Worm (Caenorhabditis elegans) whole organism, L2 larva: ENCODE measurements around the gene ZK185.4.

Source experiments
- C34F6.9 ChIP-seq: fragments of 150-350 bp; optimal IDR thresholded peaks from 2 replicates; lab custom pipeline; 2014; ENCODE audit warnings: missing biosample characterization, missing genetic modification characterization
- F13H6.1 ChIP-seq: sonication (generic microtip); optimal IDR thresholded peaks from 2 replicates; lab custom pipeline; 2016; ENCODE audit warnings: missing genetic modification characterization, missing compliant biosample characterization
- Y55F3AM.14 ChIP-seq: fragments of 200-800 bp; sonication (Bioruptor generic); optimal IDR thresholded peaks from 2 replicates; lab custom pipeline; 2018; ENCODE audit warnings: mild to moderate bottlenecking, missing genetic modification characterization, missing compliant biosample characterization
- ZK546.5 ChIP-seq: sonication (generic microtip); optimal IDR thresholded peaks from 2 replicates; lab custom pipeline; 2017; ENCODE audit warnings: missing biosample characterization, missing genetic modification characterization
- aly-2 ChIP-seq: fragments of 150-350 bp; optimal IDR thresholded peaks from 2 replicates; lab custom pipeline; 2014; ENCODE audit warnings: missing biosample characterization, missing genetic modification characterization
- ama-1 ChIP-seq: fragments of 150-350 bp; optimal IDR thresholded peaks from 2 replicates; lab custom pipeline; 2018; ENCODE audit warnings: inconsistent platforms
- blmp-1 ChIP-seq: sonication (generic microtip); optimal IDR thresholded peaks from 2 replicates; lab custom pipeline; 2017; ENCODE audit warnings: missing genetic modification characterization, mild to moderate bottlenecking, missing compliant biosample characterization, antibody characterized with exemption, moderate library complexity; ENCODE audit not compliant: insufficient read depth
- ceh-16 ChIP-seq: fragments of 150-350 bp; optimal IDR thresholded peaks from 2 replicates; lab custom pipeline; 2014; ENCODE audit warnings: missing biosample characterization, missing genetic modification characterization
- ceh-82 ChIP-seq: fragments of 150-350 bp; optimal IDR thresholded peaks from 2 replicates; lab custom pipeline; 2014; ENCODE audit warnings: missing biosample characterization, missing genetic modification characterization
- dmd-4 ChIP-seq: sonication (generic microtip); optimal IDR thresholded peaks from 2 replicates; lab custom pipeline; 2017; ENCODE audit warnings: missing biosample characterization, missing genetic modification characterization
- egl-27 ChIP-seq: sonication (generic microtip); optimal IDR thresholded peaks from 3 replicates; lab custom pipeline; 2017; ENCODE audit warnings: missing biosample characterization, missing genetic modification reagents, missing genetic modification characterization
- elt-1 ChIP-seq: fragments of 150-350 bp; optimal IDR thresholded peaks from 2 replicates; lab custom pipeline; 2014; ENCODE audit warnings: missing biosample characterization, missing genetic modification characterization
- fos-1 ChIP-seq: fragments of 150-350 bp; optimal IDR thresholded peaks from 2 replicates; lab custom pipeline; 2014; ENCODE audit warnings: missing biosample characterization, missing genetic modification characterization
- gmeb-1 ChIP-seq: fragments of 150-350 bp; optimal IDR thresholded peaks from 2 replicates; lab custom pipeline; 2014; ENCODE audit warnings: missing biosample characterization, missing genetic modification characterization
- lin-11 ChIP-seq: fragments of 150-350 bp; sonication (generic microtip); optimal IDR thresholded peaks from 2 replicates; lab custom pipeline; 2014; ENCODE audit warnings: missing biosample characterization, missing genetic modification characterization, inconsistent platforms, mixed read lengths
- lin-39 ChIP-seq: fragments of 150-350 bp; optimal IDR thresholded peaks from 2 replicates; lab custom pipeline; 2014; ENCODE audit warnings: missing biosample characterization, missing genetic modification reagents, missing genetic modification characterization
- mbf-1 ChIP-seq: sonication (generic microtip); optimal IDR thresholded peaks from 2 replicates; lab custom pipeline; 2017; ENCODE audit warnings: missing biosample characterization, missing genetic modification characterization
- nhr-10 ChIP-seq: sonication (generic microtip); optimal IDR thresholded peaks from 2 replicates; lab custom pipeline; 2017; ENCODE audit warnings: missing biosample characterization, missing genetic modification characterization
- nhr-12 ChIP-seq: fragments of 150-350 bp; optimal IDR thresholded peaks from 2 replicates; lab custom pipeline; 2014; ENCODE audit warnings: missing biosample characterization, missing genetic modification characterization
- nhr-129 ChIP-seq: fragments of 150-350 bp; optimal IDR thresholded peaks from 2 replicates; lab custom pipeline; 2014; ENCODE audit warnings: missing biosample characterization, missing genetic modification characterization
- nhr-21 ChIP-seq: fragments of 150-350 bp; optimal IDR thresholded peaks from 2 replicates; lab custom pipeline; 2014; ENCODE audit warnings: missing biosample characterization, missing genetic modification characterization
- nhr-23 ChIP-seq: fragments of 150-350 bp; optimal IDR thresholded peaks from 2 replicates; lab custom pipeline; 2014; ENCODE audit warnings: missing biosample characterization, missing genetic modification reagents, missing genetic modification characterization
- nhr-237 ChIP-seq: fragments of 150-350 bp; optimal IDR thresholded peaks from 2 replicates; lab custom pipeline; 2014; ENCODE audit warnings: missing biosample characterization, missing genetic modification characterization
- nhr-25 ChIP-seq: fragments of 150-350 bp; sonication (generic microtip); optimal IDR thresholded peaks from 3 replicates; lab custom pipeline; 2014; ENCODE audit warnings: missing biosample characterization, missing genetic modification characterization
- nhr-77 ChIP-seq: fragments of 150-350 bp; optimal IDR thresholded peaks from 2 replicates; lab custom pipeline; 2014; ENCODE audit warnings: missing biosample characterization, missing genetic modification characterization
- peb-1 ChIP-seq: fragments of 150-350 bp; optimal IDR thresholded peaks from 2 replicates; lab custom pipeline; 2014; ENCODE audit warnings: missing biosample characterization, missing genetic modification characterization
- sem-4 ChIP-seq: fragments of 150-350 bp; optimal IDR thresholded peaks from 2 replicates; lab custom pipeline; 2014; ENCODE audit warnings: missing biosample characterization, missing genetic modification reagents, missing genetic modification characterization
- sma-3 ChIP-seq: sonication (generic microtip); optimal IDR thresholded peaks from 2 replicates; lab custom pipeline; 2016; ENCODE audit warnings: missing genetic modification reagents, missing genetic modification characterization, missing compliant biosample characterization
- unc-55 ChIP-seq: fragments of 150-350 bp; sonication (generic microtip); optimal IDR thresholded peaks from 3 replicates; lab custom pipeline; 2014; ENCODE audit warnings: missing biosample characterization, missing genetic modification reagents, missing genetic modification characterization
- unc-62 ChIP-seq: fragments of 150-350 bp; optimal IDR thresholded peaks from 2 replicates; lab custom pipeline; 2014; ENCODE audit warnings: missing biosample characterization, missing genetic modification reagents, missing genetic modification characterization
- ztf-1 ChIP-seq: fragments of 200-800 bp; sonication (Bioruptor generic); conservative IDR thresholded peaks from 2 replicates; pipeline ENCODE4 v1.3.6; 2022; ENCODE audit warnings: missing genetic modification characterization, missing compliant biosample characterization
- ztf-4 ChIP-seq: fragments of 150-350 bp; optimal IDR thresholded peaks from 2 replicates; lab custom pipeline; 2014; ENCODE audit warnings: missing biosample characterization, missing genetic modification characterization

Gene ZK185.4

DNA sequence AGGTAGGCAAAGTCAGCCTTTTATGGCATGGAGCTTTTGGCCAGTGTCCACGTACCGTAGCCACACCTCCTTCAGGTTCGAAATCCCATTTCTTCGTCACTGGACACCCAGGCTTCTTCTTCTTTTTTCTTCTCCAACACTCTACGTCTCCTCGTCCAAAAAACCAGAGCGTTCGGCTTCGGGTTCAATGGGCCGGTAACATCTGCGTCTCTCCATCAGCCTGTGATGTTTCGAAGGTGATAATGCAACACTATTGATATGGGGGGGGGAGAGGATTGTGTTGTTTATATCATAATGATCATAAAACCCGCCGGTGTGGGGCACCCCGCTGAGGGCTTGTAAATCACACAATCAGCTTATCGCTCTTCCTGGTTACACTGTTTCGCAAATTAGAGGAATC is 8.0 kb downstream of the ZK185.4 start, which contains the start of gene ZK180.6:
Gene ZK180.6 (minus strand): TSS at position 101 of the 400 bp plus-strand sequence.
- TF ChIP-seq aly-2 (tag; lab: Kevin White, UChicago), result no peak
- TF ChIP-seq lin-39 (tag; lab: Kevin White, UChicago), result no peak
- no peak for TF ChIP-seq sma-3 (GFP tag; lab: Kevin White, UChicago)
- TF ChIP-seq C34F6.9, result no peak
- TF ChIP-seq nhr-25 (tag; lab: Kevin White, UChicago), result no peak
- no peak for TF ChIP-seq ama-1 (lab: Kevin White, UChicago)
- no peak for TF ChIP-seq ceh-16 (tag; lab: Kevin White, UChicago)
- no peak for TF ChIP-seq dmd-4 (tag; lab: Kevin White, UChicago)
- TF ChIP-seq unc-62, result no peak
- TF ChIP-seq nhr-77, result no peak
- TF ChIP-seq ZK546.5, result no peak
- no peak for TF ChIP-seq egl-27
- TF ChIP-seq ceh-82 (tag; lab: Kevin White, UChicago), result no peak
- no peak for TF ChIP-seq sem-4
- TF ChIP-seq nhr-23 (tag; lab: Kevin White, UChicago), result no peak
- no peak for TF ChIP-seq gmeb-1 (tag; lab: Kevin White, UChicago)
- no peak for TF ChIP-seq unc-55 (GFP tag; lab: Kevin White, UChicago)
- TF ChIP-seq, all 48 proteins: peak for 0

- TF ChIP-seq nhr-10 (tag; lab: Kevin White, UChicago) (no peak), F13H6.1 (tag; lab: Kevin White, UChicago) (no peak), sma-3 (GFP tag; lab: Kevin White, UChicago) (no peak), lin-11 (tag; lab: Kevin White, UChicago) (no peak), nhr-129 (no peak), nhr-12 (tag; lab: Kevin White, UChicago) (no peak), elt-1 (tag; lab: Kevin White, UChicago) (no peak), C34F6.9 (no peak), gmeb-1 (tag; lab: Kevin White, UChicago) (no peak), nhr-237 (no peak), mbf-1 (tag; lab: Kevin White, UChicago) (no peak)
Observed at ce11 chrIV:4523461-4523860, 9.5 kb downstream of the ZK185.4 start.

ce11 chrIV:4519714-4520113 is 13.2 kb downstream of the ZK185.4 start:
- TF ChIP-seq peb-1, result no peak
- TF ChIP-seq ztf-4 (tag; lab: Kevin White, UChicago), result no peak
- TF ChIP-seq nhr-25 (tag; lab: Kevin White, UChicago), result peak; percentile 42
- TF ChIP-seq nhr-77, result no peak
- TF ChIP-seq Y55F3AM.14 (GFP tag; lab: Kevin White, UChicago), result peak; percentile 7
- no peak for TF ChIP-seq egl-27
- TF ChIP-seq C34F6.9, result no peak

ce11 chrIV:4518111-4518510 is 14.8 kb downstream of the ZK185.4 start:
- peak; percentile 75 for TF ChIP-seq blmp-1 (tag; lab: Kevin White, UChicago)
- TF ChIP-seq nhr-21 (tag; lab: Kevin White, UChicago), result no peak

DNA sequence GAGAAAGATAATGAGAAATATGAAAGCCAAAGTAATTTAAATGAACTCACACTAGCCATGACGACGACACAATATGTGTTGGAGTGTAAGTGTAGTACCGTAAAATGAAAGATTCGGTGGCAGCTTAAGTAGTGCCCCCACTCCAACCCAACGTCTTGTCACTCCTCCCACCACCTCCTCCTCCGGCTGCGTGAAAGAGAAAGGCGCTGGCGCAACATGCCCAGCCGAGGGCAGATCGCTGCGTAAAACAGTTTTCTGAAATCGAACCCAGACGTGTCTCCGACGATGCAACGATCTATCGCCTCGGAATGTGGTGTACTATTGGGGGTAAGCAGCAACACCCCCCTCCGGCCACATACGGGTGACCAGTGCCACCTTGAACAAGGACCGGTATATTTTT is 15.9 kb downstream of the ZK185.4 start, which contains the start of gene ZK180.5:
Gene ZK180.5 (minus strand): TSS at position 101 of the 400 bp plus-strand sequence.
- TF ChIP-seq sma-3 (GFP tag; lab: Kevin White, UChicago) (no peak), aly-2 (tag; lab: Kevin White, UChicago) (no peak), nhr-25 (tag; lab: Kevin White, UChicago) (peak; percentile 17), egl-27 (no peak)

ce11 chrIV:4516478-4516877 is 16.4 kb downstream of the ZK185.4 start:
- no peak for TF ChIP-seq ztf-1 (GFP tag; lab: Robert Waterston, UW)
- TF ChIP-seq ceh-16 (tag; lab: Kevin White, UChicago), result no peak
- no peak for TF ChIP-seq nhr-77
- TF ChIP-seq nhr-23 (tag; lab: Kevin White, UChicago), result no peak
- TF ChIP-seq Y55F3AM.14 (GFP tag; lab: Kevin White, UChicago), result peak; percentile 8
- TF ChIP-seq fos-1 (tag; lab: Kevin White, UChicago), result no peak
